Worm (Caenorhabditis elegans) whole organism, young adult: ENCODE data around the gene frm-2.

ENCODE experiments used
- F33H1.4 ChIP-seq: fragments of 200-800 bp; sonication (Bioruptor generic); IDR thresholded peaks from 2 replicates; pipeline ENCODE4 v1.3.6; 2022; ENCODE audit warnings: missing genetic modification reagents, missing genetic modification characterization, missing compliant biosample characterization
- lin-35 ChIP-seq, 3 experiments: fragments of 150-350 bp in 2 of 3; sonication (generic microtip) in 1 of 3; optimal IDR thresholded peaks; 2 replicates each; lab custom pipeline; 2014 to 2018; ENCODE audit warnings: missing biosample characterization in 3 of 3, missing genetic modification characterization in 3 of 3, missing genetic modification reagents in 3 of 3
- lin-54 ChIP-seq: fragments of 200-800 bp; sonication (Bioruptor generic); optimal IDR thresholded peaks from 2 replicates; lab custom pipeline; 2018; ENCODE audit warnings: mild to moderate bottlenecking, missing genetic modification characterization, missing compliant biosample characterization
- nfya-1 ChIP-seq: sonication (generic microtip); optimal IDR thresholded peaks from 2 replicates; lab custom pipeline; 2017; ENCODE audit warnings: antibody characterized with exemption, missing compliant biosample characterization, missing genetic modification characterization, borderline replicate concordance; ENCODE audit not compliant: insufficient read depth
- sdz-38 ChIP-seq: sonication (generic microtip); optimal IDR thresholded peaks from 2 replicates; lab custom pipeline; 2016; ENCODE audit warnings: missing genotype, missing genetic modification characterization, missing compliant biosample characterization
- snpc-4 ChIP-seq, 5 experiments: fragments of 150-350 bp in 1 of 5; sonication (generic microtip) in 4 of 5; optimal IDR thresholded peaks; 2 replicates each; lab custom pipeline; 2014 to 2018; ENCODE audit warnings: missing genetic modification characterization in 5 of 5, missing biosample characterization in 3 of 5, antibody characterized with exemption in 2 of 5, mild to moderate bottlenecking in 2 of 5, missing compliant biosample characterization in 2 of 5, missing genotype in 2 of 5, moderate library complexity in 2 of 5, missing genetic modification reagents in 1 of 5

- TF ChIP-seq snpc-4 (GFP tag; optimal IDR thresholded peaks at IDR 0.05; lab: Kevin White, UChicago) (no peak), snpc-4 (tag; optimal IDR thresholded peaks at IDR 0.05; lab: Kevin White, UChicago) (no peak), sdz-38 (tag; lab: Kevin White, UChicago) (no peak), F33H1.4 (GFP tag; lab: Robert Waterston, UW) (no peak), lin-54 (GFP tag; lab: Kevin White, UChicago) (no peak), lin-35 (GFP tag; optimal IDR thresholded peaks at IDR 0.05; lab: Kevin White, UChicago) (no peak), nfya-1 (tag; lab: Kevin White, UChicago) (no peak)
Observed at ce11 chrIII:5964058-5964632, 17.8 kb downstream of the frm-2 start.
